Worm (Caenorhabditis elegans): ENCODE measurements around the gene col-42.

Gene col-42

ce11 chrV:18639074-18639473 lies 790 bp downstream of the col-42 start:
- TF ChIP-seq set-16 (GFP tag; IDR thresholded peaks at IDR 0.05): peak; percentile 98
- TF ChIP-seq spr-3 (GFP tag; optimal IDR thresholded peaks at IDR 0.05): no peak
- TF ChIP-seq egl-43 (GFP tag; IDR thresholded peaks at IDR 0.05): 0 out of 2 replicates have a peak, but pooled peaks have one; percentile 3
- no peak for TF ChIP-seq zfp-2 (tag; optimal IDR thresholded peaks at IDR 0.05)

ce11 chrV:18639601-18640354 lies 1.5 kb downstream of the col-42 start, which contains the start of gene egas-1:
TSS of gene egas-1 (plus strand) at chrV:18640304.
- TF ChIP-seq nhr-25 (tag; optimal IDR thresholded peaks at IDR 0.05; ENCODE audit: borderline replicate concordance, insufficient read depth) (peak; percentile 47), unc-62 (GFP tag; optimal IDR thresholded peaks at IDR 0.05 in 1 of 2) (peak in 1 of 2 experiments; percentile 89), unc-62 (tag; optimal IDR thresholded peaks at IDR 0.05) (no peak), aha-1 (tag) (peak; percentile 54), zfp-3 (GFP tag; conservative IDR thresholded peaks at IDR 0.05) (peak; percentile 90; the same call in 1 of the 2 replicates), madf-5 (GFP tag; IDR thresholded peaks at IDR 0.05) (no peak), ceh-82 (tag; optimal IDR thresholded peaks at IDR 0.05) (no peak), lsy-2 (tag; optimal IDR thresholded peaks at IDR 0.05) (peak in 1 of 2 experiments; percentile 15), nhr-10 (tag; optimal IDR thresholded peaks at IDR 0.05) (no peak), nhr-237 (tag; optimal IDR thresholded peaks at IDR 0.05) (peak; percentile 56), mep-1 (tag; optimal IDR thresholded peaks at IDR 0.05) (peak; percentile 33), dmd-8 (GFP tag; IDR thresholded peaks at IDR 0.05) (0 out of 2 replicates have a peak, but pooled peaks have one; percentile 5), nhr-6 (tag; optimal IDR thresholded peaks at IDR 0.05) (peak; percentile 22), nhr-76 (tag; optimal IDR thresholded peaks at IDR 0.05) (no peak), ama-1 (optimal IDR thresholded peaks at IDR 0.05) (peak; percentile 39)

- TF ChIP-seq aha-1 (tag) (no peak), ceh-28 (tag; optimal IDR thresholded peaks at IDR 0.05) (peak; percentile 70), hlh-11 (tag; optimal IDR thresholded peaks at IDR 0.05) (no peak)
Measured at ce11 chrV:18644258-18644657, 6.0 kb downstream of the col-42 start.

- TF ChIP-seq nhr-76 (tag; optimal IDR thresholded peaks at IDR 0.05): no peak
- no peak for TF ChIP-seq ceh-62 (tag; optimal IDR thresholded peaks at IDR 0.05)
- no peak for TF ChIP-seq Y105C5A.15 (GFP tag; IDR thresholded peaks at IDR 0.05)
- TF ChIP-seq jun-1 (tag; optimal IDR thresholded peaks at IDR 0.05): no peak
- TF ChIP-seq F26F4.8 (GFP tag; conservative IDR thresholded peaks at IDR 0.05): no peak
- no peak for TF ChIP-seq fos-1 (tag; optimal IDR thresholded peaks at IDR 0.05)
- TF ChIP-seq attf-4 (tag; optimal IDR thresholded peaks at IDR 0.05): no peak
- TF ChIP-seq nhr-102 (tag; optimal IDR thresholded peaks at IDR 0.05): no peak
- TF ChIP-seq dpl-1 (GFP tag; optimal IDR thresholded peaks at IDR 0.05): no peak
- TF ChIP-seq dve-1 (tag; optimal IDR thresholded peaks at IDR 0.05; ENCODE audit: insufficient read depth): no peak
- no peak for TF ChIP-seq saeg-2 (GFP tag; IDR thresholded peaks at IDR 0.05)
Measured at ce11 chrV:18650043-18650442, 11.8 kb downstream of the col-42 start, which contains the start of gene egas-2. TSS of gene egas-2 (plus strand) at chrV:18650343.

- TF ChIP-seq ceh-20 (GFP tag; IDR thresholded peaks at IDR 0.05): no peak
- peak; percentile 61 for TF ChIP-seq set-16 (GFP tag; IDR thresholded peaks at IDR 0.05)
- TF ChIP-seq zip-2 (tag; optimal IDR thresholded peaks at IDR 0.05): no peak
Measured at ce11 chrV:18656363-18656762, 18.1 kb downstream of the col-42 start.
